Worm (Caenorhabditis elegans) whole organism, L4 larva: ENCODE data around the gene sru-15.

Experiments used
- D1046.2 ChIP-seq: fragments of 200-800 bp; sonication (Bioruptor generic); IDR thresholded peaks from 2 replicates; pipeline ENCODE4 v1.3.6; 2022; ENCODE audit warnings: missing genetic modification characterization, missing compliant biosample characterization
- F10B5.3 ChIP-seq: sonication (generic microtip); optimal IDR thresholded peaks from 2 replicates; lab custom pipeline; 2016; ENCODE audit warnings: mild to moderate bottlenecking, missing genetic modification characterization, missing compliant biosample characterization
- F44E2.7 ChIP-seq: fragments of 200-800 bp; sonication (Bioruptor generic); IDR thresholded peaks from 2 replicates; pipeline ENCODE4 v2.1.2; 2022; ENCODE audit warnings: missing genetic modification characterization, missing compliant biosample characterization
- R02D3.7 ChIP-seq: fragments of 150-350 bp; sonication (generic microtip); optimal IDR thresholded peaks from 3 replicates; lab custom pipeline; 2014; ENCODE audit warnings: missing biosample characterization, missing genetic modification characterization
- T26A8.4 ChIP-seq: fragments of 200-800 bp; sonication (Bioruptor generic); IDR thresholded peaks from 2 replicates; pipeline ENCODE4 v1.3.6; 2022; ENCODE audit warnings: missing genetic modification characterization, missing compliant biosample characterization
- Y5F2A.4 ChIP-seq: fragments of 200-800 bp; sonication (Bioruptor generic); optimal IDR thresholded peaks from 2 replicates; lab custom pipeline; 2018; ENCODE audit warnings: mild to moderate bottlenecking, missing genetic modification characterization, missing compliant biosample characterization
- ama-1 ChIP-seq: fragments of 150-350 bp; optimal IDR thresholded peaks from 2 replicates; lab custom pipeline; 2014; ENCODE audit warnings: inconsistent platforms, mixed read lengths
- ceh-20 ChIP-seq: fragments of 200-800 bp; sonication (Bioruptor generic); IDR thresholded peaks from 2 replicates; pipeline ENCODE4 v1.3.6; 2022; ENCODE audit warnings: missing genetic modification reagents, missing genetic modification characterization, missing compliant biosample characterization
- cey-2 ChIP-seq: sonication (generic microtip); optimal IDR thresholded peaks from 3 replicates; lab custom pipeline; 2017; ENCODE audit warnings: missing genetic modification characterization, mild to moderate bottlenecking, missing compliant biosample characterization, antibody characterized with exemption, borderline replicate concordance; ENCODE audit not compliant: insufficient read depth
- daf-16 ChIP-seq, 3 experiments: sonication (generic microtip); optimal IDR thresholded peaks; 2 replicates each; lab custom pipeline; 2016 to 2017; ENCODE audit warnings: missing genetic modification characterization in 3 of 3, missing genetic modification reagents in 3 of 3, mild to moderate bottlenecking in 2 of 3, missing compliant biosample characterization in 2 of 3, missing biosample characterization in 1 of 3, moderate library complexity in 1 of 3
- dmd-6 ChIP-seq: fragments of 200-800 bp; sonication (Bioruptor generic); IDR thresholded peaks from 2 replicates; pipeline ENCODE4 v1.3.6; 2022; ENCODE audit warnings: missing genetic modification reagents, missing genetic modification characterization, missing compliant biosample characterization
- dmd-8 ChIP-seq: fragments of 200-800 bp; sonication (Bioruptor generic); IDR thresholded peaks from 2 replicates; pipeline ENCODE4 v1.3.6; 2022; ENCODE audit warnings: missing genetic modification characterization, missing compliant biosample characterization
- fkh-10 ChIP-seq: fragments of 150-350 bp; optimal IDR thresholded peaks from 2 replicates; lab custom pipeline; 2014; ENCODE audit warnings: missing biosample characterization, missing genetic modification reagents, missing genetic modification characterization
- hlh-30 ChIP-seq: sonication (generic microtip); optimal IDR thresholded peaks from 2 replicates; lab custom pipeline; 2017; ENCODE audit warnings: antibody characterized with exemption, mild to moderate bottlenecking, missing genetic modification characterization, missing compliant biosample characterization; ENCODE audit not compliant: insufficient read depth
- hmg-1.1 ChIP-seq: fragments of 200-800 bp; sonication (Bioruptor generic); IDR thresholded peaks from 2 replicates; pipeline ENCODE4 v1.3.6; 2022; ENCODE audit warnings: missing genetic modification reagents, missing genetic modification characterization, missing compliant biosample characterization
- jun-1 ChIP-seq: fragments of 150-350 bp; optimal IDR thresholded peaks from 2 replicates; lab custom pipeline; 2014; ENCODE audit warnings: missing biosample characterization, missing genetic modification reagents, missing genetic modification characterization
- lim-7 ChIP-seq: fragments of 200-800 bp; sonication (Bioruptor generic); IDR thresholded peaks from 2 replicates; pipeline ENCODE4 v1.3.6; 2022; ENCODE audit warnings: missing genetic modification characterization, missing compliant biosample characterization
- lin-39 ChIP-seq: fragments of 150-350 bp; optimal IDR thresholded peaks from 2 replicates; lab custom pipeline; 2014; ENCODE audit warnings: missing biosample characterization, missing genetic modification reagents, missing genetic modification characterization
- nhr-10 ChIP-seq: fragments of 150-350 bp; optimal IDR thresholded peaks from 2 replicates; lab custom pipeline; 2014; ENCODE audit warnings: missing biosample characterization, missing genetic modification characterization
- nhr-102 ChIP-seq: sonication (generic microtip); optimal IDR thresholded peaks from 2 replicates; lab custom pipeline; 2016; ENCODE audit warnings: mild to moderate bottlenecking, missing genetic modification characterization, moderate library complexity, missing compliant biosample characterization
- nhr-28 ChIP-seq: fragments of 150-350 bp; optimal IDR thresholded peaks from 2 replicates; lab custom pipeline; 2014; ENCODE audit warnings: missing biosample characterization, missing genetic modification characterization
- nhr-41 ChIP-seq: fragments of 200-800 bp; sonication (Bioruptor generic); IDR thresholded peaks from 2 replicates; pipeline ENCODE4 v1.3.6; 2022; ENCODE audit warnings: missing genetic modification reagents, missing genetic modification characterization, missing compliant biosample characterization
- nhr-42 ChIP-seq: fragments of 200-800 bp; sonication (Bioruptor generic); IDR thresholded peaks from 2 replicates; pipeline ENCODE4 v1.3.6; 2022; ENCODE audit warnings: missing genetic modification characterization, missing compliant biosample characterization
- nhr-76 ChIP-seq: fragments of 150-350 bp; optimal IDR thresholded peaks from 2 replicates; lab custom pipeline; 2014; ENCODE audit warnings: missing biosample characterization, missing genetic modification characterization
- nhr-77 ChIP-seq: fragments of 150-350 bp; optimal IDR thresholded peaks from 2 replicates; lab custom pipeline; 2014; ENCODE audit warnings: missing biosample characterization, missing genetic modification characterization
- pha-4 ChIP-seq, 2 experiments: fragments of 150-350 bp in 1 of 2; fragments of 200-800 bp in 1 of 2; sonication (Bioruptor generic) in 1 of 2; IDR thresholded peaks in 1 of 2; optimal IDR thresholded peaks in 1 of 2; 2 replicates each; pipeline versions ENCODE4 v1.3.6 to Lab custom; 2014 to 2022; ENCODE audit warnings: missing genetic modification characterization in 2 of 2, missing genetic modification reagents in 2 of 2, missing biosample characterization in 1 of 2, missing compliant biosample characterization in 1 of 2
- pqm-1 ChIP-seq: sonication (generic microtip); optimal IDR thresholded peaks from 2 replicates; lab custom pipeline; 2017; ENCODE audit warnings: missing biosample characterization, missing genetic modification characterization
- rbr-2 ChIP-seq: sonication (generic microtip); optimal IDR thresholded peaks from 2 replicates; lab custom pipeline; 2016; ENCODE audit warnings: missing genotype, missing genetic modification characterization, missing compliant biosample characterization
- sdz-12 ChIP-seq: fragments of 200-800 bp; sonication (Bioruptor generic); optimal IDR thresholded peaks from 2 replicates; lab custom pipeline; 2018; ENCODE audit warnings: mild to moderate bottlenecking, missing genetic modification characterization, missing compliant biosample characterization
- snpc-4 ChIP-seq: fragments of 150-350 bp; optimal IDR thresholded peaks from 2 replicates; lab custom pipeline; 2014; ENCODE audit warnings: missing biosample characterization, missing genetic modification characterization
- spr-1 ChIP-seq: sonication (generic microtip); optimal IDR thresholded peaks from 2 replicates; lab custom pipeline; 2016; ENCODE audit warnings: mild to moderate bottlenecking, missing genetic modification characterization, missing compliant biosample characterization
- spr-3 ChIP-seq: fragments of 200-800 bp; sonication (Bioruptor generic); optimal IDR thresholded peaks from 2 replicates; lab custom pipeline; 2018; ENCODE audit warnings: mild to moderate bottlenecking, missing genetic modification characterization, missing compliant biosample characterization
- unc-62 ChIP-seq, 3 experiments: fragments of 150-350 bp in 1 of 3; sonication (generic microtip); optimal IDR thresholded peaks in 2 of 3; peaks in 1 of 3; 1 replicate in 1 of 3; 2 replicates in 2 of 3; lab custom pipeline; 2014 to 2017; ENCODE audit warnings: missing biosample characterization in 3 of 3, missing genetic modification characterization in 3 of 3, missing genetic modification reagents in 3 of 3, missing genotype in 1 of 3
- zfp-2 ChIP-seq: sonication (generic microtip); optimal IDR thresholded peaks from 2 replicates; lab custom pipeline; 2016; ENCODE audit warnings: mild to moderate bottlenecking, missing genetic modification characterization, missing compliant biosample characterization
- zfp-3 ChIP-seq: fragments of 200-800 bp; sonication (Bioruptor generic); conservative IDR thresholded peaks from 2 replicates; pipeline ENCODE4 v1.3.6; 2022; ENCODE audit warnings: missing genetic modification reagents, missing genetic modification characterization, missing compliant biosample characterization
- ztf-11 ChIP-seq: fragments of 150-350 bp; optimal IDR thresholded peaks from 2 replicates; lab custom pipeline; 2014; ENCODE audit warnings: missing biosample characterization, missing genetic modification characterization

sru-15 gene

ce11 chrIV:17395910-17396309 lies at the start of gene sru-15:
sru-15 (plus strand) TSS chrIV:17396210.
- no peak for TF ChIP-seq snpc-4 (tag; lab: Kevin White, UChicago)
- TF ChIP-seq ztf-11 (tag; lab: Kevin White, UChicago), result no peak
- TF ChIP-seq zfp-2 (tag; lab: Kevin White, UChicago), result no peak
- TF ChIP-seq cey-2 (tag; lab: Kevin White, UChicago), result no peak
- no peak for TF ChIP-seq unc-62 (GFP tag; optimal IDR thresholded peaks at IDR 0.05 in 1 of 2; lab: Kevin White, UChicago)
- TF ChIP-seq unc-62 (tag; optimal IDR thresholded peaks at IDR 0.05; lab: Kevin White, UChicago), result no peak
- no peak for TF ChIP-seq D1046.2 (GFP tag; lab: Robert Waterston, UW)
- no peak for TF ChIP-seq ceh-20 (GFP tag; lab: Robert Waterston, UW)
- TF ChIP-seq nhr-28 (tag; lab: Kevin White, UChicago), result no peak
- no peak for TF ChIP-seq R02D3.7 (tag; lab: Kevin White, UChicago)
- TF ChIP-seq dmd-8 (GFP tag; lab: Robert Waterston, UW), result no peak
- no peak for TF ChIP-seq T26A8.4 (GFP tag; lab: Robert Waterston, UW)

- TF ChIP-seq jun-1 (no peak), ama-1 (lab: Kevin White, UChicago) (no peak), spr-3 (GFP tag; lab: Kevin White, UChicago) (no peak), pha-4 (GFP tag; IDR thresholded peaks at IDR 0.05; lab: Robert Waterston, UW) (no peak), pha-4 (tag; optimal IDR thresholded peaks at IDR 0.05; lab: Kevin White, UChicago) (no peak), snpc-4 (tag; lab: Kevin White, UChicago) (no peak), pqm-1 (tag; lab: Kevin White, UChicago) (no peak), fkh-10 (no peak), nhr-42 (GFP tag; lab: Robert Waterston, UW) (no peak), spr-1 (no peak), nhr-77 (tag; lab: Kevin White, UChicago) (no peak), F44E2.7 (GFP tag; lab: Robert Waterston, UW) (no peak), daf-16 (GFP tag; optimal IDR thresholded peaks at IDR 0.05; lab: Kevin White, UChicago) (no peak), daf-16 (tag; optimal IDR thresholded peaks at IDR 0.05; lab: Kevin White, UChicago) (no peak), dmd-8 (GFP tag; lab: Robert Waterston, UW) (no peak), nhr-41 (no peak), zfp-3 (GFP tag; lab: Robert Waterston, UW) (no peak)
Observed at ce11 chrIV:17346599-17347218, 49.3 kb upstream of the sru-15 start, which contains the start of the genes clec-197 and clec-198. clec-197 (minus strand) TSS chrIV:17346699. clec-198 (plus strand) TSS chrIV:17347168.

- TF ChIP-seq lim-7 (GFP tag; lab: Robert Waterston, UW) (no peak), T26A8.4 (GFP tag; lab: Robert Waterston, UW) (no peak)
Observed at ce11 chrIV:17351586-17351985, 44.4 kb upstream of the sru-15 start, which contains the start of gene clec-199. clec-199 (plus strand) TSS chrIV:17351886.

- TF ChIP-seq nhr-102 (tag; lab: Kevin White, UChicago), result no peak
- peak in 1 of 2 experiments; percentile 37 for TF ChIP-seq unc-62 (GFP tag; optimal IDR thresholded peaks at IDR 0.05 in 1 of 2; lab: Kevin White, UChicago)
- TF ChIP-seq unc-62 (tag; optimal IDR thresholded peaks at IDR 0.05; lab: Kevin White, UChicago), result no peak
- TF ChIP-seq, all 104 proteins: peak for 1
Observed at ce11 chrIV:17361143-17361542, 34.9 kb upstream of the sru-15 start, which contains the start of gene clec-202. clec-202 (plus strand) TSS chrIV:17361443.

ce11 chrIV:17367294-17367693 lies 28.7 kb upstream of the sru-15 start, which contains the start of gene zipt-17:
zipt-17 (minus strand) TSS chrIV:17367394.
- no peak for TF ChIP-seq nhr-10
- no peak for TF ChIP-seq unc-62 (GFP tag; optimal IDR thresholded peaks at IDR 0.05 in 1 of 2; lab: Kevin White, UChicago)
- no peak for TF ChIP-seq unc-62 (tag; optimal IDR thresholded peaks at IDR 0.05; lab: Kevin White, UChicago)
- no peak for TF ChIP-seq rbr-2 (tag; lab: Kevin White, UChicago)
- no peak for TF ChIP-seq ztf-11 (tag; lab: Kevin White, UChicago)
- TF ChIP-seq nhr-76, result no peak
- TF ChIP-seq sdz-12, result no peak
- no peak for TF ChIP-seq zfp-3 (GFP tag; lab: Robert Waterston, UW)
- TF ChIP-seq lin-39 (tag; lab: Kevin White, UChicago), result no peak
- no peak for TF ChIP-seq Y5F2A.4 (GFP tag; lab: Kevin White, UChicago)
- TF ChIP-seq dmd-6 (GFP tag; lab: Robert Waterston, UW), result no peak
- TF ChIP-seq F10B5.3 (tag; lab: Kevin White, UChicago), result no peak
- TF ChIP-seq hlh-30 (tag; lab: Kevin White, UChicago), result no peak
- TF ChIP-seq hmg-1.1 (GFP tag; lab: Robert Waterston, UW), result no peak
- TF ChIP-seq daf-16 (GFP tag; optimal IDR thresholded peaks at IDR 0.05; lab: Kevin White, UChicago), result no peak
- no peak for TF ChIP-seq daf-16 (tag; optimal IDR thresholded peaks at IDR 0.05; lab: Kevin White, UChicago)
